Fruit fly (Drosophila melanogaster) S2 (cell line): ENCODE results near the gene CG13837.

Experiments
- CG8478 ChIP-seq: fragments of >200 bp; optimal IDR thresholded peaks from 2 replicates; lab custom pipeline; 2018
- CTCF ChIP-seq, 2 experiments: fragments of >200 bp; optimal IDR thresholded peaks; 2 replicates each; lab custom pipeline; 2018

DNA sequence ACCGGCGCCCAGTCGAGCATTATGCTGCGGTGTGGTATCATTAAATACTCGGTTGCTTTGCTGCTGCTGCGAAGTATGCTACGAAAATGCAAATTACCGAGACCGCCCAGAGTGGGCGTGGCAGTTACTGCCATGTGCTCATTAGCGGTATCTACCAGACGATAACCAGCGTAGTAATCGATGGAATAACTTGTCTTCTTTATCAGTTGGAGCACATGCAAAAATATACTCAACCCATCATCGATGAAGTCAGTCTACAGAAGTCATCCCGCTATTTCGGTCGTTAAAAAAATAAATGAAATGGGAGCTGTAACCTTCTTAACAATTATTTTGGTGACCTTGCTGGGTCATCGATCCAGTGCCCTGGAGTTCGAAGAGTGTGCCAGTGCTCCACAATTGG, at the start of gene CG13837:
- no peak for TF ChIP-seq CTCF (optimal IDR thresholded peaks at IDR 0.05; lab: Kevin White, UChicago)
- no peak for TF ChIP-seq CG8478 (lab: Kevin White, UChicago)
